Worm (Caenorhabditis elegans) whole organism, early embryonic: Measurements from ENCODE around the gene F01D5.3.

Experiments used
- F13C5.2 ChIP-seq: sonication (generic microtip); optimal IDR thresholded peaks from 2 replicates; lab custom pipeline; 2017; ENCODE audit warnings: mild to moderate bottlenecking, missing genetic modification characterization, inconsistent platforms, missing compliant biosample characterization
- aly-1 ChIP-seq: sonication (generic microtip); optimal IDR thresholded peaks from 2 replicates; lab custom pipeline; 2016; ENCODE audit warnings: missing genetic modification characterization, missing compliant biosample characterization
- ama-1 ChIP-seq: fragments of 150-350 bp; optimal IDR thresholded peaks from 2 replicates; lab custom pipeline; 2014
- ceh-13 ChIP-seq: fragments of 200-800 bp; sonication (Bioruptor generic); optimal IDR thresholded peaks from 2 replicates; lab custom pipeline; 2018; ENCODE audit warnings: mild to moderate bottlenecking, missing genetic modification characterization, missing compliant biosample characterization
- hnd-1 ChIP-seq: sonication (generic microtip); optimal IDR thresholded peaks from 2 replicates; lab custom pipeline; 2016; ENCODE audit warnings: missing genetic modification characterization, missing compliant biosample characterization

ce11 chrII:14036724-14037483 is 37.0 kb upstream of the F01D5.3 start:
- TF ChIP-seq hnd-1 (tag; lab: Kevin White, UChicago) = no peak
- no peak for TF ChIP-seq F13C5.2
- no peak for TF ChIP-seq aly-1 (tag; lab: Kevin White, UChicago)
- no peak for TF ChIP-seq ama-1 (lab: Kevin White, UChicago)
- no peak for TF ChIP-seq ceh-13
